Fruit fly (Drosophila melanogaster) whole organism, embryonic: Measurements from ENCODE around the gene AcCoAS.
A peak's percentile ranks its signal among the peaks of the same experiment; 100 is the strongest.

Source experiments
- Abd-B ChIP-seq: fragments of 200-800 bp; sonication (Bioruptor generic); optimal IDR thresholded peaks from 2 replicates; lab custom pipeline; 2018; ENCODE audit warnings: missing biosample characterization, mild to moderate bottlenecking, missing genetic modification characterization, moderate library complexity
- Blimp-1 ChIP-seq: fragments of 200-800 bp; sonication (Bioruptor generic); optimal IDR thresholded peaks from 3 replicates; lab custom pipeline; 2018; ENCODE audit warnings: missing biosample characterization, missing genetic modification characterization, mild to moderate bottlenecking, moderate library complexity, missing genetic modification reagents
- CG10431 ChIP-seq: fragments of 200-800 bp; sonication (Bioruptor generic); optimal IDR thresholded peaks from 3 replicates; lab custom pipeline; 2018; ENCODE audit warnings: missing biosample characterization, mild to moderate bottlenecking, missing genetic modification characterization
- CG10543 ChIP-seq: fragments of 200-800 bp; sonication (Bioruptor generic); optimal IDR thresholded peaks from 3 replicates; lab custom pipeline; 2017; ENCODE audit warnings: missing biosample characterization, mild to moderate bottlenecking, missing genetic modification characterization, moderate library complexity
- CG10979 ChIP-seq: fragments of 200-800 bp; sonication (Bioruptor generic); optimal IDR thresholded peaks from 2 replicates; lab custom pipeline; 2018; ENCODE audit warnings: missing biosample characterization, mild to moderate bottlenecking, missing genetic modification characterization, moderate library complexity
- CG11456 ChIP-seq: fragments of 200-800 bp; sonication (Bioruptor generic); IDR thresholded peaks from 3 replicates; pipeline ENCODE4 v1.3.6; 2022; ENCODE audit warnings: missing biosample characterization, missing genetic modification characterization
- CG11695 ChIP-seq: fragments of 200-800 bp; sonication (Bioruptor generic); IDR thresholded peaks from 3 replicates; pipeline ENCODE4 v1.3.6; 2022; ENCODE audit warnings: missing biosample characterization, missing genetic modification characterization
- CG11696 ChIP-seq: fragments of 200-800 bp; sonication (Bioruptor generic); IDR thresholded peaks from 2 replicates; pipeline ENCODE4 v1.3.6; 2022; ENCODE audit warnings: missing biosample characterization, missing genetic modification characterization
- CG12659 ChIP-seq: fragments of 200-800 bp; sonication (Bioruptor generic); optimal IDR thresholded peaks from 3 replicates; lab custom pipeline; 2017; ENCODE audit warnings: mild to moderate bottlenecking, missing biosample characterization, missing genetic modification reagents, missing genetic modification characterization
- CG14014 ChIP-seq: fragments of 200-800 bp; sonication (Bioruptor generic); IDR thresholded peaks from 2 replicates; pipeline ENCODE4 v1.3.6; 2022; ENCODE audit warnings: missing biosample characterization, missing genetic modification characterization
- CG15479 ChIP-seq: fragments of 200-800 bp; sonication (Bioruptor generic); optimal IDR thresholded peaks from 3 replicates; lab custom pipeline; 2019; ENCODE audit warnings: missing biosample characterization, mild to moderate bottlenecking, missing genetic modification characterization, moderate library complexity
- CG15696 ChIP-seq: fragments of 200-800 bp; sonication (Bioruptor generic); optimal IDR thresholded peaks from 2 replicates; lab custom pipeline; 2019; ENCODE audit warnings: missing biosample characterization, mild to moderate bottlenecking, missing genetic modification characterization, moderate library complexity
- CG1603 ChIP-seq: fragments of 200-800 bp; sonication (Bioruptor generic); optimal IDR thresholded peaks from 2 replicates; lab custom pipeline; 2019; ENCODE audit warnings: missing biosample characterization, mild to moderate bottlenecking, missing genetic modification characterization, moderate library complexity
- CG17359 ChIP-seq: fragments of 200-800 bp; sonication (Bioruptor generic); optimal IDR thresholded peaks from 3 replicates; lab custom pipeline; 2018; ENCODE audit warnings: missing biosample characterization, mild to moderate bottlenecking, missing genetic modification characterization, moderate library complexity
- CG17612 ChIP-seq: fragments of 200-800 bp; sonication (Bioruptor generic); IDR thresholded peaks from 2 replicates; pipeline ENCODE4 v1.3.6; 2022; ENCODE audit warnings: missing biosample characterization, missing genetic modification characterization
- CG2120 ChIP-seq: fragments of 200-800 bp; sonication (Bioruptor generic); optimal IDR thresholded peaks from 3 replicates; lab custom pipeline; 2016; ENCODE audit warnings: missing biosample characterization, missing genetic modification characterization
- CG2889 ChIP-seq: fragments of 200-800 bp; sonication (Bioruptor generic); IDR thresholded peaks from 3 replicates; pipeline ENCODE4 v1.3.6; 2022; ENCODE audit warnings: missing biosample characterization, missing genetic modification characterization
- CG30403 ChIP-seq: fragments of 200-800 bp; sonication (Bioruptor generic); optimal IDR thresholded peaks from 3 replicates; lab custom pipeline; 2016; ENCODE audit warnings: missing biosample characterization, missing genetic modification characterization
- CG3847 ChIP-seq: fragments of 200-800 bp; sonication (Bioruptor generic); IDR thresholded peaks from 2 replicates; pipeline ENCODE4 v1.3.6; 2022; ENCODE audit warnings: missing biosample characterization, missing genetic modification characterization
- CG5953 ChIP-seq: fragments of 200-800 bp; sonication (Bioruptor generic); IDR thresholded peaks from 2 replicates; pipeline ENCODE4 v1.3.6; 2022; ENCODE audit warnings: missing biosample characterization, missing genetic modification characterization
- CG8290 ChIP-seq, 3 experiments: fragments of 200-800 bp; sonication (Bioruptor generic); optimal IDR thresholded peaks; 2 replicates each; lab custom pipeline; 2016 to 2019; ENCODE audit warnings: missing biosample characterization in 3 of 3, missing genetic modification characterization in 3 of 3, mild to moderate bottlenecking in 2 of 3, moderate library complexity in 1 of 3
- CG9215 ChIP-seq: fragments of 200-800 bp; sonication (Bioruptor generic); IDR thresholded peaks from 2 replicates; pipeline ENCODE4 v1.3.6; 2022; ENCODE audit warnings: missing biosample characterization, missing genetic modification characterization
- Dll ChIP-seq: fragments of 200-800 bp; sonication (Bioruptor generic); IDR thresholded peaks from 4 replicates; pipeline ENCODE4 v1.3.6; 2022; ENCODE audit warnings: missing biosample characterization, missing genetic modification characterization; ENCODE audit not compliant: partially characterized antibody
- Drgx ChIP-seq: fragments of 200-800 bp; sonication (Bioruptor generic); IDR thresholded peaks from 2 replicates; pipeline ENCODE4 v1.3.6; 2022; ENCODE audit warnings: missing biosample characterization, missing genetic modification characterization
- E2f1 ChIP-seq: fragments of 200-800 bp; sonication (Bioruptor generic); IDR thresholded peaks from 2 replicates; pipeline ENCODE4 v1.3.6; 2022; ENCODE audit warnings: missing biosample characterization, missing genetic modification characterization
- Hr78 ChIP-seq, 2 experiments: fragments of 200-800 bp in 1 of 2; fragments of >200 bp in 1 of 2; sonication (Bioruptor generic) in 1 of 2; optimal IDR thresholded peaks; 2 replicates each; lab custom pipeline; 2017 to 2019; ENCODE audit warnings: missing biosample characterization in 2 of 2, missing genetic modification characterization in 2 of 2, mild to moderate bottlenecking in 1 of 2, moderate library complexity in 1 of 2
- Med ChIP-seq: fragments of 200-800 bp; sonication (Bioruptor generic); peaks from one replicate; lab custom pipeline; 2016; ENCODE audit warnings: missing biosample characterization, missing genetic modification characterization, mild to moderate bottlenecking, inconsistent platforms, moderate library complexity
- Oli ChIP-seq: fragments of 200-800 bp; sonication (Bioruptor generic); optimal IDR thresholded peaks from 2 replicates; lab custom pipeline; 2018; ENCODE audit warnings: missing biosample characterization, mild to moderate bottlenecking, missing genetic modification characterization, moderate library complexity
- Optix ChIP-seq: fragments of 200-800 bp; sonication (Bioruptor generic); IDR thresholded peaks from 3 replicates; pipeline ENCODE4 v1.3.6; 2022; ENCODE audit warnings: missing biosample characterization, missing genetic modification characterization
- PHDP ChIP-seq: fragments of 200-800 bp; sonication (Bioruptor generic); optimal IDR thresholded peaks from 3 replicates; lab custom pipeline; 2018; ENCODE audit warnings: missing biosample characterization, mild to moderate bottlenecking, missing genetic modification characterization, moderate library complexity
- Ptx1 ChIP-seq: fragments of 200-800 bp; sonication (Bioruptor generic); IDR thresholded peaks from 2 replicates; pipeline ENCODE4 v1.3.6; 2022; ENCODE audit warnings: missing biosample characterization, missing genetic modification characterization
- Rfx ChIP-seq: fragments of 200-800 bp; sonication (Bioruptor generic); IDR thresholded peaks from 2 replicates; pipeline ENCODE4 v1.3.6; 2022; ENCODE audit warnings: missing biosample characterization, missing genetic modification characterization
- Sry-β ChIP-seq: fragments of 200-800 bp; sonication (Bioruptor generic); optimal IDR thresholded peaks from 2 replicates; lab custom pipeline; 2018; ENCODE audit warnings: missing biosample characterization, mild to moderate bottlenecking, missing genetic modification characterization, moderate library complexity
- ci ChIP-seq: fragments of 200-800 bp; sonication (Bioruptor generic); IDR thresholded peaks from 3 replicates; pipeline ENCODE4 v1.3.6; 2022; ENCODE audit warnings: missing biosample characterization, missing genetic modification characterization
- ind ChIP-seq: fragments of 200-800 bp; sonication (Bioruptor generic); optimal IDR thresholded peaks from 3 replicates; lab custom pipeline; 2016; ENCODE audit warnings: missing biosample characterization, missing genetic modification characterization
- jumu ChIP-seq: fragments of 200-800 bp; sonication (Bioruptor generic); optimal IDR thresholded peaks from 3 replicates; lab custom pipeline; 2016; ENCODE audit warnings: missing biosample characterization, missing genetic modification characterization
- onecut ChIP-seq: fragments of 200-800 bp; sonication (Bioruptor generic); IDR thresholded peaks from 2 replicates; pipeline ENCODE4 v1.3.6; 2022; ENCODE audit warnings: missing biosample characterization, missing genetic modification characterization
- pan ChIP-seq, 4 experiments: fragments of >200 bp in 3 of 4; fragments of 200-800 bp in 1 of 4; sonication (Bioruptor generic) in 1 of 4; optimal IDR thresholded peaks in 3 of 4; IDR thresholded peaks in 1 of 4; 2 replicates each; pipeline versions ENCODE4 v1.3.6 to Lab custom; 2017 to 2022; ENCODE audit warnings: missing biosample characterization in 2 of 4, missing genetic modification characterization in 2 of 4, mixed read lengths in 1 of 4
- prd ChIP-seq, 3 experiments: fragments of >200 bp in 2 of 3; fragments of 200-800 bp in 1 of 3; sonication (Bioruptor generic) in 1 of 3; optimal IDR thresholded peaks in 2 of 3; IDR thresholded peaks in 1 of 3; 2 replicates in 2 of 3; 3 replicates in 1 of 3; pipeline versions ENCODE4 v1.3.6 to Lab custom; 2017 to 2022; ENCODE audit warnings: missing biosample characterization in 1 of 3, missing genetic modification characterization in 1 of 3
- pzg ChIP-seq: fragments of 200-800 bp; sonication (Bioruptor generic); optimal IDR thresholded peaks from 3 replicates; lab custom pipeline; 2018; ENCODE audit warnings: missing biosample characterization, mild to moderate bottlenecking, missing genetic modification characterization, moderate library complexity
- ranshi ChIP-seq: fragments of 200-800 bp; sonication (Bioruptor generic); IDR thresholded peaks from 2 replicates; pipeline ENCODE4 v1.3.6; 2022; ENCODE audit warnings: missing biosample characterization, missing genetic modification characterization
- scrt ChIP-seq: fragments of 200-800 bp; sonication (Bioruptor generic); optimal IDR thresholded peaks from 2 replicates; lab custom pipeline; 2018; ENCODE audit warnings: missing biosample characterization, mild to moderate bottlenecking, missing genetic modification characterization, moderate library complexity
- sens ChIP-seq: fragments of 200-800 bp; sonication (Bioruptor generic); peaks from one replicate; lab custom pipeline; 2016; ENCODE audit warnings: missing biosample characterization, missing genetic modification characterization
- seq ChIP-seq: fragments of 200-800 bp; sonication (Bioruptor generic); IDR thresholded peaks from 2 replicates; pipeline ENCODE4 v1.3.6; 2022; ENCODE audit warnings: missing biosample characterization, missing genetic modification characterization
- shn ChIP-seq: fragments of 200-800 bp; sonication (Bioruptor generic); optimal IDR thresholded peaks from 3 replicates; lab custom pipeline; 2016; ENCODE audit warnings: missing biosample characterization, missing genetic modification characterization
- z ChIP-seq: fragments of 200-800 bp; sonication (Bioruptor generic); IDR thresholded peaks from 3 replicates; pipeline ENCODE4 v1.3.6; 2022; ENCODE audit warnings: missing biosample characterization, missing genetic modification characterization
- zf30C ChIP-seq: fragments of 200-800 bp; sonication (Bioruptor generic); optimal IDR thresholded peaks from 3 replicates; lab custom pipeline; 2018; ENCODE audit warnings: missing biosample characterization, mild to moderate bottlenecking, missing genetic modification characterization

Gene AcCoAS

DNA sequence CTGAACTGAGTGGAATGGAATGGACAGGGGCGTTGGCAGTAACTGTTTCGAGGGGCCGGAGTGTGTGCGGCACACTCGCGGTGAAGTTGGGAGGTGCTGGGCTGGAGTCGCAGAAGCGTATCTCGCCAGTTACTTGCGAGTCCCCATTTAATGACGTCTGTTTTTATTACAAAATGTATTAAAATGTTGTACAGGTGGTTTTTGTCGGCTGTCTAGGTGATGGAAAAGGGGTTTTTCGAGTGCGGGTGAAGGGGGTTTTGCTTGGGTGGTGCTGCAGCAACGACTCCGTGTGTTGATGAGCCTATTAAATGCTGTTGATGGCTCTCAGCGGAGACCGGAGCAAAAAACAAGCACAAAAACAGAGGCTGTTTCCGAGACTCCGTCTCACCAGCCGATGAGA lies 28.7 kb downstream of the AcCoAS start (continued):
- TF ChIP-seq CG2120 (GFP tag; lab: Kevin White, UChicago) (peak; percentile 36), CG11695 (0 out of 3 replicates have a peak, but pooled peaks have one; percentile 45), zf30C (no peak), Dll (GFP tag; lab: Robert Waterston, UW) (0 out of 4 replicates have a peak, but pooled peaks have one; percentile 12), Drgx (GFP tag; lab: Robert Waterston, UW) (peak; percentile 41), Ptx1 (GFP tag; lab: Robert Waterston, UW) (peak; percentile 50), CG15479 (GFP tag; lab: Kevin White, UChicago) (no peak), jumu (GFP tag; lab: Kevin White, UChicago) (peak; percentile 40), CG1603 (tag; lab: Kevin White, UChicago) (peak; percentile 25), CG8290 (GFP tag; optimal IDR thresholded peaks at IDR 0.05; lab: Kevin White, UChicago) (no peak), CG8290 (tag; optimal IDR thresholded peaks at IDR 0.05; lab: Kevin White, UChicago) (peak in 1 of 2 experiments; percentile 16), scrt (GFP tag; lab: Kevin White, UChicago) (peak; percentile 8), sens (GFP tag; lab: Kevin White, UChicago) (peak; percentile 73), CG15696 (tag; lab: Kevin White, UChicago) (no peak), seq (GFP tag; lab: Robert Waterston, UW) (peak; percentile 38; the same call in 1 of the 2 replicates), Sry-β (GFP tag; lab: Kevin White, UChicago) (no peak), z (GFP tag; lab: Robert Waterston, UW) (peak; percentile 81; the same call in 2 of the 3 replicates), PHDP (no peak), CG17359 (tag; lab: Kevin White, UChicago) (peak; percentile 15), CG30403 (peak; percentile 1), CG3847 (0 out of 2 replicates have a peak, but pooled peaks have one; percentile 33), CG9215 (GFP tag; lab: Robert Waterston, UW) (0 out of 2 replicates have a peak, but pooled peaks have one; percentile 17), CG5953 (GFP tag; lab: Robert Waterston, UW) (0 out of 2 replicates have a peak, but pooled peaks have one; percentile 13), Rfx (GFP tag; lab: Robert Waterston, UW) (peak; percentile 31; the same call in 1 of the 2 replicates), E2f1 (GFP tag; lab: Robert Waterston, UW) (peak; percentile 34; the same call in 1 of the 2 replicates), pan (optimal IDR thresholded peaks at IDR 0.05; lab: Kevin White, UChicago) (no peak), pan (GFP tag; optimal IDR thresholded peaks at IDR 0.05 in 1 of 2, IDR thresholded peaks at IDR 0.05 in 1 of 2) (peak in 1 of 2 experiments; percentile 25), CG17612 (GFP tag; lab: Robert Waterston, UW) (no peak), prd (optimal IDR thresholded peaks at IDR 0.05; lab: Kevin White, UChicago) (no peak), prd (GFP tag; IDR thresholded peaks at IDR 0.05; lab: Robert Waterston, UW) (peak; percentile 43; the same call in 1 of the 3 replicates), ranshi (GFP tag; lab: Robert Waterston, UW) (0 out of 2 replicates have a peak, but pooled peaks have one; percentile 21), Med (GFP tag; lab: Kevin White, UChicago) (peak; percentile 84), CG14014 (GFP tag; lab: Robert Waterston, UW) (0 out of 2 replicates have a peak, but pooled peaks have one; percentile 20), CG11696 (peak; percentile 83), CG11456 (GFP tag; lab: Robert Waterston, UW) (0 out of 3 replicates have a peak, but pooled peaks have one; percentile 7), CG10979 (tag; lab: Kevin White, UChicago) (peak; percentile 14), CG2889 (GFP tag; lab: Robert Waterston, UW) (0 out of 3 replicates have a peak, but pooled peaks have one; percentile 22), pzg (GFP tag; lab: Kevin White, UChicago) (no peak), Oli (peak; percentile 15), shn (GFP tag; lab: Kevin White, UChicago) (peak; percentile 28), CG12659 (GFP tag; lab: Kevin White, UChicago) (peak; percentile 24), ind (GFP tag; lab: Kevin White, UChicago) (peak; percentile 14), onecut (GFP tag; lab: Robert Waterston, UW) (0 out of 2 replicates have a peak, but pooled peaks have one; percentile 7), Blimp-1 (GFP tag; lab: Kevin White, UChicago) (peak; percentile 24), CG10543 (GFP tag; lab: Kevin White, UChicago) (peak; percentile 47), ci (0 out of 3 replicates have a peak, but pooled peaks have one; percentile 41), Optix (GFP tag; lab: Robert Waterston, UW) (peak; percentile 54; the same call in 1 of the 3 replicates), Hr78 (GFP tag; optimal IDR thresholded peaks at IDR 0.05; lab: Kevin White, UChicago) (no peak), Abd-B (GFP tag; lab: Kevin White, UChicago) (peak; percentile 66), CG10431 (GFP tag; lab: Kevin White, UChicago) (no peak)
